Worm (Caenorhabditis elegans) whole organism, midembryonic: ENCODE results near the gene F56D2.3.

Experiments
- T22C8.4 ChIP-seq: fragments of 200-800 bp; sonication (Bioruptor generic); IDR thresholded peaks from 2 replicates; pipeline ENCODE4 v1.3.6; 2022; ENCODE audit warnings: missing genetic modification characterization, missing compliant biosample characterization
- cog-1 ChIP-seq: sonication (generic microtip); optimal IDR thresholded peaks from 2 replicates; lab custom pipeline; 2016; ENCODE audit warnings: missing genetic modification characterization, missing compliant biosample characterization
- flt-1 ChIP-seq: fragments of 200-800 bp; sonication (Bioruptor generic); IDR thresholded peaks from 2 replicates; pipeline ENCODE4 v1.3.6; 2022; ENCODE audit warnings: missing genetic modification characterization, missing compliant biosample characterization
- klf-2 ChIP-seq: fragments of 200-800 bp; sonication (Bioruptor generic); conservative IDR thresholded peaks from 2 replicates; pipeline ENCODE4 v1.3.6; 2022; ENCODE audit warnings: missing genetic modification reagents, missing genetic modification characterization, missing compliant biosample characterization
- med-1 ChIP-seq: sonication (generic microtip); optimal IDR thresholded peaks from 2 replicates; lab custom pipeline; 2017; ENCODE audit warnings: missing genetic modification characterization, mild to moderate bottlenecking, missing compliant biosample characterization, antibody characterized with exemption, missing genetic modification reagents; ENCODE audit not compliant: insufficient read depth
- ref-1 ChIP-seq: fragments of 200-800 bp; sonication (Bioruptor generic); conservative IDR thresholded peaks from 2 replicates; pipeline ENCODE4 v1.3.6; 2022; ENCODE audit warnings: missing genetic modification reagents, missing genetic modification characterization, missing compliant biosample characterization
- ztf-23 ChIP-seq: fragments of 200-800 bp; sonication (Bioruptor generic); IDR thresholded peaks from 2 replicates; pipeline ENCODE4 v1.3.6; 2022; ENCODE audit warnings: missing genetic modification reagents, missing genetic modification characterization, missing compliant biosample characterization
- ztf-29 ChIP-seq: fragments of 200-800 bp; sonication (Bioruptor generic); IDR thresholded peaks from 2 replicates; pipeline ENCODE4 v1.3.6; 2022; ENCODE audit warnings: missing genetic modification reagents, missing genetic modification characterization, missing compliant biosample characterization

DNA sequence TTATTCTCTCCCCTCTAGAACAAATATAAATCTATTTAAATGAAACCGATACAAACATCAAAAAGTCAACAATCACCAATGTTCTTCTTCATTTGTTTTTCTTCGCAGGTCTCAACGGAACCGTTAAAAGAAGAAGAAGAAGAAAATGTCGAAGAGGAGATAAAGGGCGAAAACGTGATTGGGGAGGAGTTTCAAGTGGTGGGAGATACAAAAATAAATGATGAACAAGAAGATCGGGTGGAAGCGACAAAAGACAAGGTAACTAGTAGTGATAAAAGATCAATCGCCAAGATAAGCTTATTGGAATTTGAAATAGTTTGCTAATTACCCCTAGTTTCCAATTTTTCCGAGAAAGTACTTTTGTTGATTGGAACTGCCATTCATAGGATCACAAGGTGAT, 34.6 kb upstream of the F56D2.3 start:
- TF ChIP-seq med-1 (GFP tag; lab: Kevin White, UChicago) (no peak), cog-1 (tag; lab: Kevin White, UChicago) (no peak), flt-1 (GFP tag; lab: Robert Waterston, UW) (no peak), klf-2 (GFP tag; lab: Robert Waterston, UW) (no peak), T22C8.4 (no peak), ztf-29 (GFP tag; lab: Robert Waterston, UW) (no peak), ztf-23 (GFP tag; lab: Robert Waterston, UW) (no peak), ref-1 (GFP tag; lab: Robert Waterston, UW) (no peak)
